Fruit fly (Drosophila melanogaster): ENCODE data around the gene Coq3.

DNA sequence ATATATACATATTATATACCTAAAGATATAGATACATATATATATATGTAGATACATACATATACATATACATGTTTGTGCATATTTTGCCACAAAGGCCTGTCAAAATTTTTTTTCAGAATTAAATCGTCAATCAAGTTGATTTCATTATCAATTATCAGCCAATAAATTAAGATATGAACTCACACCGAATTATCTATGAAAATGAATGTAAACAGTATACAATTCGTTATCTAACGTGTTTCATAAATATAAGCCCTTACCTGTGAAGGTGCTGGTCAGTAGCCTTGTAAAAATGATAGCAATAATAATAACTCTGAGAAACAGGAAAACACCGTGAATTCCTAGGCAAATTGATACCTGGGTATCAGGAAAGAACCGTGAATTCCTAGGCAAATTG lies 48.7 kb downstream of the Coq3 start:
- TF ChIP-seq CG8478 (optimal IDR thresholded peaks at IDR 0.05) (no peak), CTCF (optimal IDR thresholded peaks at IDR 0.05) (no peak)

Measured in S2 (cell line).